Fruit fly (Drosophila melanogaster): ENCODE data around the gene sws.

- no peak for TF ChIP-seq CG11902 (GFP tag; optimal IDR thresholded peaks at IDR 0.05)
- no peak for TF ChIP-seq dsx (GFP tag; optimal IDR thresholded peaks at IDR 0.05; ENCODE audit: poor library complexity, severe bottlenecking)
- peak; percentile 60; the same call in 2 of the 3 replicates for TF ChIP-seq eg (GFP tag; IDR thresholded peaks at IDR 0.05)
- TF ChIP-seq fd59A (GFP tag; optimal IDR thresholded peaks at IDR 0.05): no peak
- TF ChIP-seq CG6808 (GFP tag; optimal IDR thresholded peaks at IDR 0.05): no peak
- TF ChIP-seq Gug (GFP tag; IDR thresholded peaks at IDR 0.05): no peak
- no peak for TF ChIP-seq Hr38 (GFP tag; optimal IDR thresholded peaks at IDR 0.05)
Measured at dm6 chrX:7975516-7976257, 7.7 kb upstream of the sws start.
